Worm (Caenorhabditis elegans) whole organism, L4/young adult: ENCODE measurements around the gene ccdc-55.

Experiments
- W03F9.2 ChIP-seq: fragments of 150-350 bp; optimal IDR thresholded peaks from 2 replicates; lab custom pipeline; 2014; ENCODE audit warnings: missing biosample characterization, missing genetic modification characterization
- him-1 ChIP-seq: sonication (generic microtip); optimal IDR thresholded peaks from 2 replicates; lab custom pipeline; 2016; ENCODE audit warnings: missing genotype, missing genetic modification reagents, missing genetic modification characterization, missing compliant biosample characterization

- TF ChIP-seq him-1 (tag; lab: Kevin White, UChicago) = no peak
- TF ChIP-seq W03F9.2 = no peak
Observed at ce11 chrIII:4209188-4209587, 40.6 kb upstream of the ccdc-55 start, which contains the start of gene phlp-2.
